Fruit fly (Drosophila melanogaster) ovary, adult (tissue): ENCODE measurements around the gene TfIIFbeta.

Source experiments
- CG17801 ChIP-seq: fragments of 200-800 bp; optimal IDR thresholded peaks from 2 replicates; lab custom pipeline; 2019; ENCODE audit warnings: missing biosample characterization, mild to moderate bottlenecking, missing genetic modification characterization, moderate library complexity; ENCODE audit not compliant: partially characterized antibody

Gene TfIIFbeta

DNA sequence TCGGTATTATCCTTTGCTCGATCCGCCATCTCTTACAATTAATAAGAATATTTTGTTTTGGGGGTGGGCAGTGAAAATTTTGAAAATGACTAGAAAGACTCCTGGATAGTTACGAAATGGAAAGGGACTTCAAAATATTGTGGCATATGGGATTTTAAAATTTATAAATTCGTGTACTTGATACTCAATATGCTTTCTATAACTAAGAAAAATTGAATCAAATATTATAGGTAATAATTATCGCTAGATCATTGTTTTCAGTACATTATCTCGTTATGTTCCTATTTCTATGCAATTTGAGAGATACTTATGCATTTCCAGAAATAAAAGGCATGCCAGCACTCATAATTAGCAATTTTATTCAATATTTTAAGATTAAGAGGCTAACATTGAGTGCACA is 12.1 kb downstream of the TfIIFbeta start, which contains the start of gene CG14691:
CG14691 (minus strand) TSS at position 101 of the 400 bp plus-strand sequence.
- no peak for TF ChIP-seq CG17801 (GFP tag; lab: Kevin White, UChicago)

DNA sequence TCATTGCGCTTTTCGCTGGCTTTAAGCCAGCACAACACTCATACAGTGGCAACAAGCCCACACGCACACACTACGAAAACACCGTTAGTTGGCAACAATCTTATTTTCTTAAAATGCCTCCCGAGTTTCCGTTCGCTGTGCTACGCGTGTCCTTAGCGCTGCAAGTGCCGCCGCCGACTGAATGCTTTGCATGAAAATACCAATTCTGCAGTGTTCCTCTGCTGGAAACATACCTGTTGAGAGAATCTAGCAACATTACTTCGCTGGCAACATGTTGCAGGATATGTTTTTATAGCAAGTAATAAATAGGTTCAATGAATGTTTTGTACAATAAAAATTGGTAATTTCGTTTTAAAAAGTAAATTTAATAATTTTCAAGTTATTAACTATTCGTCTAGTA is 16.5 kb downstream of the TfIIFbeta start, which contains the start of gene TkR86C:
TkR86C (minus strand) TSS at position 168 of the 400 bp plus-strand sequence.
- TF ChIP-seq CG17801 (GFP tag; lab: Kevin White, UChicago) = no peak

DNA sequence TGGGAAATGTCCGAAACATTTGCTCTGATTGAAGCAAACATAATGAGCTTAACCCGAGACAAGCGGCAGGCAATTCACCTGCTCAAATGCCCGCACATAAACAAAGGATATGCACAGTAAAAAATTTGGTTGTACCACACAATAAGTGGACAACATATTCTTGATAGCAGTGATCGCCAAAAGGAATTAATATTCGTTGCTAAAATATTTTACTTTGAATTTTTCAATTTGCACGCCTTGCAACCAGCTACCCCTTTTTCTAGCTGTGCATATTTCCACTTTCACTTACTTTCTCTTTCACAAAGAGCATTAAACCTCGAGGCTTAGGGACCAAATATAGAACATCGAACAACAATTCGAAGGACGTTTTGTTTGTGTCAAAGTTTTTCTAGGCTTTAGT is 20.0 kb downstream of the TfIIFbeta start:
- TF ChIP-seq CG17801 (GFP tag; lab: Kevin White, UChicago) = no peak

DNA sequence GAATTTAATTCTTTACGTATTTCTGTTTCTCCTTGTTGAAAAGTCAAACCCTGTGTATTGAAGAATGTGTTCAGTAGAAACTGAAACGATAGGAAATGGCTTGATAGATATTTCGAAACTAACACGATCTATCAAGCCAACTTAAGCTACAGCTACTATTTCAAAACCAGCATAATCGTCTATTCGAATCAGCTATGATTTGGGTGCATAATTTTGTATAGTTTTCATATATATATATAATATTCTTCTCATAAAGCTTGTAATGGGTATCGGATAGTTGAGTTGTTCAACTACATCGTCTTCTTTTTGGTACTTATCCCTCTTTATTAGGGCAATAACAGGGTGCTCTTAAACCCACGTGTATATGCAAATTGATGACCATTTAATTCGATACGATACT is 31.7 kb downstream of the TfIIFbeta start, which contains the start of gene tomboy20:
tomboy20 (minus strand) TSS at position 101 of the 400 bp plus-strand sequence.
- no peak for TF ChIP-seq CG17801 (GFP tag; lab: Kevin White, UChicago)

DNA sequence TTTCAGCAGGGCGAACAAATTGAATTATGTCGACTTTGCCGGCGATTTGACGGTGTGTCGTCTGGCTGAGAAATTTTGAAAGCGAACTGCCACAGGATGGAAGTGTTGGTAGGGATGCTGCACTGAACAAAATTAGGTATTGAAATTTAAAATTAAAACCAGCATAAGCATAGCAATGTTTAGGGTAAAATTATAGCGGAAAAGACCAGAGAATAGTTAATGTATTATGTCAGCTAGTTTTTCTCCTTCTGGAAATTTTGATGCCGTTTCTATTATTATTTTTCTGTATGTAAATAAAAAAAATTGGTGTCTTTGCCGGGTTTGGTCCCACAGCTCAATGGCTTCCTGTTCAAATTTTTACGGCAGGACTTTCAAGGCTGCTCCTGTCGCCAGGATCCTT is 40.9 kb downstream of the TfIIFbeta start:
- no peak for TF ChIP-seq CG17801 (GFP tag; lab: Kevin White, UChicago)
